Worm (Caenorhabditis elegans): ENCODE data around the gene Y39E4B.13.

Y39E4B.13 gene

DNA sequence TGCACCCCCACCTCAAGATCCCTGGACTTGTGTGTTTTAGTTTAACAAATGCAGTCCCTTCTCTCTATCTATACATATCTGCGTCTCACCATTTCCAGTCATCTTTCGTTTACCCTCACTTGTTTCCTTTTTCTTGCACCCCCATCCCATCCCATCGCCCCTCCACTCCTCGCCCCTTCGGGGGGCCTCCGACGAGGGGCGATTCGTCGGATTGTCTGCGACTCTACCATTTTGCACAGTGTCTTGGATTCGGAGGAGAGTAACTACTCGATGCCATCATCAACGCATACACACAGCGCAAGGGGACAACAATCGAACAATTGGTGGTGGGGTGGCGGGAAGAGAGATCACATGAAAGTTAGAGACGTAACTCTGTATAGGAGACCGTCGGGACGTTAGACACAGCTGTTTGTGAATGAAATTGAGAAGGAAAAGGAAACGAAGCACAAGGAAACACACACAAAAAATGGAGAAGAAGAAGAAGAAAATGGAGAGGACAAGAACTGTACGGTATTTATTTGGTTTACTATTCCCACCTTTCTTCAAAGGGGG, 28.4 kb upstream of the Y39E4B.13 start:
- peak; percentile 87 for TF ChIP-seq sptf-1 (tag; optimal IDR thresholded peaks at IDR 0.05)
- no peak for TF ChIP-seq unc-39 (tag; optimal IDR thresholded peaks at IDR 0.05)
- peak; percentile 42 for TF ChIP-seq lin-13 (tag; optimal IDR thresholded peaks at IDR 0.05)
- TF ChIP-seq blmp-1 (tag; optimal IDR thresholded peaks at IDR 0.05): peak; percentile 21
- no peak for TF ChIP-seq snpc-4 (tag; optimal IDR thresholded peaks at IDR 0.05)
- peak; percentile 40 for TF ChIP-seq sem-2 (GFP tag; optimal IDR thresholded peaks at IDR 0.05)
- TF ChIP-seq ces-1 (GFP tag; optimal IDR thresholded peaks at IDR 0.05): peak; percentile 83
- peak; percentile 85 for TF ChIP-seq mep-1 (tag; optimal IDR thresholded peaks at IDR 0.05)
- TF ChIP-seq lsy-2 (tag; optimal IDR thresholded peaks at IDR 0.05): peak; percentile 57
- peak; percentile 70 for TF ChIP-seq M03D4.4 (tag; optimal IDR thresholded peaks at IDR 0.05)
- peak; percentile 94 for TF ChIP-seq unc-62 (GFP tag; optimal IDR thresholded peaks at IDR 0.05)
- TF ChIP-seq drap-1 (GFP tag; optimal IDR thresholded peaks at IDR 0.05): peak; percentile 83
- TF ChIP-seq mab-5 (tag; optimal IDR thresholded peaks at IDR 0.05): no peak
- TF ChIP-seq tbx-8 (GFP tag; optimal IDR thresholded peaks at IDR 0.05): peak; percentile 71
- peak; percentile 80 for TF ChIP-seq nhr-2 (tag; optimal IDR thresholded peaks at IDR 0.05)
- peak; percentile 97 for TF ChIP-seq hlh-1 (tag; optimal IDR thresholded peaks at IDR 0.05)
- no peak for TF ChIP-seq flh-1 (GFP tag; optimal IDR thresholded peaks at IDR 0.05)
- TF ChIP-seq nhr-237 (tag; optimal IDR thresholded peaks at IDR 0.05): peak; percentile 87
- TF ChIP-seq cnd-1 (tag; optimal IDR thresholded peaks at IDR 0.05): peak; percentile 89
- peak; percentile 94 for TF ChIP-seq mls-2 (tag; optimal IDR thresholded peaks at IDR 0.05)
- TF ChIP-seq ceh-39 (tag; optimal IDR thresholded peaks at IDR 0.05): peak; percentile 79
- TF ChIP-seq nhr-28 (tag; optimal IDR thresholded peaks at IDR 0.05): no peak
- no peak for TF ChIP-seq ceh-83 (GFP tag; optimal IDR thresholded peaks at IDR 0.05)
- peak; percentile 58 for TF ChIP-seq ceh-43 (GFP tag; optimal IDR thresholded peaks at IDR 0.05)
- peak; percentile 24 for TF ChIP-seq ham-2 (GFP tag; optimal IDR thresholded peaks at IDR 0.05)
- no peak for TF ChIP-seq elt-3 (tag; optimal IDR thresholded peaks at IDR 0.05)
- TF ChIP-seq zip-8 (tag; optimal IDR thresholded peaks at IDR 0.05): no peak
- peak; percentile 91 for TF ChIP-seq ztf-11 (tag; optimal IDR thresholded peaks at IDR 0.05)
- peak; percentile 44 for TF ChIP-seq nhr-12 (tag; optimal IDR thresholded peaks at IDR 0.05)
- peak; percentile 100 for TF ChIP-seq unc-120 (tag; optimal IDR thresholded peaks at IDR 0.05; ENCODE audit: poor library complexity, severe bottlenecking)
- peak; percentile 26 for TF ChIP-seq nhr-76 (tag; optimal IDR thresholded peaks at IDR 0.05)
- peak; percentile 27 for TF ChIP-seq bed-3 (GFP tag; optimal IDR thresholded peaks at IDR 0.05)
- TF ChIP-seq elt-1 (tag; optimal IDR thresholded peaks at IDR 0.05; ENCODE audit: borderline replicate concordance, insufficient read depth): peak; percentile 9
- peak; percentile 91 for TF ChIP-seq pha-4 (tag; optimal IDR thresholded peaks at IDR 0.05)
- TF ChIP-seq lin-32 (GFP tag; optimal IDR thresholded peaks at IDR 0.05): peak; percentile 66

DNA sequence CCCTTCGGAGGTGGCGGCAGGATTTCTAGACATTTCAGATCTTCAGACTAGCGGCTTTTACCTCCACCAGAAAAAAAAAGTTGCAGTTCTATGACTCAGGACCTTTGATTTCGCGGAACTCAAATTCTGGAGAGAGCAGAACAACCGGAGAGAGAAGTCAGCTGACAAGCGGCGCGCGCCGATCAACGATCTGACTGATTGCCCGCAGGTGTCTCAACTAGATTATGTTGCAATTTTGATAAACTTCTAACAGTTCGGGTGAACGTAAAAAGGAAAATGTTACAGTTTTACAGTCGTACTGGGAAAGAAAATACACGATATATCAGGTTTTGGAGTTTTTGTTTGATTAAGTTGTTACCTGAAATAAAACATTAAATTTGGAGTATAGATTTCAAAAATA, 27.9 kb upstream of the Y39E4B.13 start:
- no peak for TF ChIP-seq nhr-28 (tag; optimal IDR thresholded peaks at IDR 0.05)
- TF ChIP-seq flh-1 (GFP tag; optimal IDR thresholded peaks at IDR 0.05): no peak
- TF ChIP-seq hlh-1 (tag; optimal IDR thresholded peaks at IDR 0.05): peak; percentile 87
- TF ChIP-seq nhr-76 (tag; optimal IDR thresholded peaks at IDR 0.05): no peak
- TF ChIP-seq nhr-12 (tag; optimal IDR thresholded peaks at IDR 0.05): no peak
- TF ChIP-seq nhr-237 (tag; optimal IDR thresholded peaks at IDR 0.05): no peak
- no peak for TF ChIP-seq nhr-2 (tag; optimal IDR thresholded peaks at IDR 0.05)
- no peak for TF ChIP-seq blmp-1 (tag; optimal IDR thresholded peaks at IDR 0.05)

DNA sequence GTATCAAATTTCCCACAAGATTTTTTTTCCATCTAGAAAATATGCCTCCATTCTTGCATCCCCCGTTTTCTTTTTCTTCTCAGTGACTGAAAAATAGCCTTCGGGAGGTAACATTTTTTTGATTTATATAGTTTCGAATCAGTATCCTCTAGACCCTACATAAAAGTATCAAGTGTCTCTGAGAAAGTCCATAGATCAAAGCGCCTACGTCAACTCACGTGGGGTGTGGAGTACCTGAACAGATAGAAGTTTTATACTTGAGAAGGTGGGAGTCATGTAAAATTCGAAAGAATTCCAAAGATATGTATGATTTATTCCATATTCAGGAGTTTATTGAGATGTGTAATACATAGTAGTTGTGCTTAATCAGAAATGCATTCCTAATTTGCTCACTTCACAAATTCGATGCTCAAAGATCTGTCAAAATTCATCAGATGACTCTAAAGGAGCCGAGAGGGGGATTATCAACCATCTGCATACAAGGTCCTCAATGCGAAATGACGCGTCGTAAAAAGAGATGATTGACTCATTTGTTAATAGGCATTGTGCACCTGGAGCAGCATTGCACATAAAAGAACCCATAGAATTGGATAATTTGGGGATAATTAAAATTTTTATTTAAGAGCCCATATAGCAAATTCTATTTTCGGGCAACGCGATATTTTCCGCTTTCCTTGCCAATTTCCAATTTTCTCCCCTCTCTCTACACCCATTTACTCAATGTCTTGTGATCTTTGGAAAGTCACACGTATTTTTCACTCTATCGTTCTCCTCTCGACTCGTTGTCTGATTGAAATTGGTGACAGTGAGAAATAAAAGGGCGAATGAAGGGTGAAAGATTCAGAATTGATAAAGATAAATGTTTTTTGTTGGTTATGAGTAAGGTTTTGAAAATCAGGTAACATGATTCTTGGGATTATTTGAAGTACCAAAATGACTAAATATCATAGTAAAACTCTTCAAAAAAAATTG, 26.4 kb upstream of the Y39E4B.13 start:
- TF ChIP-seq elt-1 (tag; optimal IDR thresholded peaks at IDR 0.05; ENCODE audit: borderline replicate concordance, insufficient read depth): no peak
- peak; percentile 90 for TF ChIP-seq ces-1 (GFP tag; optimal IDR thresholded peaks at IDR 0.05)
- no peak for TF ChIP-seq unc-120 (tag; optimal IDR thresholded peaks at IDR 0.05; ENCODE audit: poor library complexity, severe bottlenecking)
- TF ChIP-seq ham-2 (GFP tag; optimal IDR thresholded peaks at IDR 0.05): no peak
- peak; percentile 51 for TF ChIP-seq ceh-43 (GFP tag; optimal IDR thresholded peaks at IDR 0.05)
- TF ChIP-seq cnd-1 (tag; optimal IDR thresholded peaks at IDR 0.05): peak; percentile 22
- TF ChIP-seq mab-5 (tag; optimal IDR thresholded peaks at IDR 0.05): no peak
- no peak for TF ChIP-seq lin-13 (tag; optimal IDR thresholded peaks at IDR 0.05)
- TF ChIP-seq pha-4 (tag; optimal IDR thresholded peaks at IDR 0.05): no peak
- TF ChIP-seq hlh-1 (tag; optimal IDR thresholded peaks at IDR 0.05): no peak
- peak; percentile 76 for TF ChIP-seq mls-2 (tag; optimal IDR thresholded peaks at IDR 0.05)
- peak; percentile 1 for TF ChIP-seq mep-1 (tag; optimal IDR thresholded peaks at IDR 0.05)
- no peak for TF ChIP-seq lsy-2 (tag; optimal IDR thresholded peaks at IDR 0.05)
